Fruit fly (Drosophila melanogaster) whole organism, embryonic: Measurements from ENCODE around the gene CG5500.

Experiments used
- Atf6 ChIP-seq: fragments of 200-800 bp; sonication (Bioruptor generic); IDR thresholded peaks from 2 replicates; pipeline ENCODE4 v1.3.6; 2022; ENCODE audit warnings: missing biosample characterization, missing genetic modification characterization
- Awh ChIP-seq: fragments of 200-800 bp; sonication (Bioruptor generic); IDR thresholded peaks from 2 replicates; pipeline ENCODE4, ENCODE4 v1.3.6; 2022; ENCODE audit warnings: missing biosample characterization, missing genetic modification characterization
- Bgb ChIP-seq: fragments of 200-800 bp; sonication (Bioruptor generic); IDR thresholded peaks from 2 replicates; pipeline ENCODE4 v1.3.6; 2022; ENCODE audit warnings: missing biosample characterization, missing genetic modification characterization; ENCODE audit not compliant: partially characterized antibody
- CG12659 ChIP-seq: fragments of 200-800 bp; sonication (Bioruptor generic); optimal IDR thresholded peaks from 3 replicates; lab custom pipeline; 2017; ENCODE audit warnings: mild to moderate bottlenecking, missing biosample characterization, missing genetic modification reagents, missing genetic modification characterization
- CG14710 ChIP-seq: fragments of 200-800 bp; sonication (Bioruptor generic); optimal IDR thresholded peaks from 3 replicates; lab custom pipeline; 2019; ENCODE audit warnings: missing biosample characterization, mild to moderate bottlenecking, missing genetic modification characterization, moderate library complexity
- CG15601 ChIP-seq: fragments of 200-800 bp; sonication (Bioruptor generic); optimal IDR thresholded peaks from 3 replicates; lab custom pipeline; 2019; ENCODE audit warnings: missing biosample characterization, mild to moderate bottlenecking, missing genetic modification characterization, moderate library complexity
- CG1603 ChIP-seq: fragments of 200-800 bp; sonication (Bioruptor generic); optimal IDR thresholded peaks from 2 replicates; lab custom pipeline; 2019; ENCODE audit warnings: missing biosample characterization, mild to moderate bottlenecking, missing genetic modification characterization, moderate library complexity
- CG16813 ChIP-seq: fragments of 200-800 bp; sonication (Bioruptor generic); IDR thresholded peaks from 3 replicates; pipeline ENCODE4 v1.3.6; 2022; ENCODE audit warnings: missing biosample characterization, missing genetic modification characterization; ENCODE audit not compliant: partially characterized antibody
- CG16815 ChIP-seq: fragments of 200-800 bp; sonication (Bioruptor generic); optimal IDR thresholded peaks from 3 replicates; lab custom pipeline; 2017; ENCODE audit warnings: missing biosample characterization, mild to moderate bottlenecking, missing genetic modification characterization
- CG17186 ChIP-seq: fragments of 200-800 bp; sonication (Bioruptor generic); optimal IDR thresholded peaks from 3 replicates; lab custom pipeline; 2017; ENCODE audit warnings: missing biosample characterization, missing genetic modification reagents, missing genetic modification characterization
- CG17328 ChIP-seq: fragments of 200-800 bp; sonication (Bioruptor generic); IDR thresholded peaks from 2 replicates; pipeline ENCODE4 v1.3.6; 2022; ENCODE audit warnings: missing biosample characterization, missing genetic modification characterization
- CG17385 ChIP-seq: fragments of 200-800 bp; sonication (Bioruptor generic); optimal IDR thresholded peaks from 3 replicates; lab custom pipeline; 2018; ENCODE audit warnings: missing biosample characterization, mild to moderate bottlenecking, missing genetic modification characterization
- CG2116 ChIP-seq: fragments of 200-800 bp; sonication (Bioruptor generic); optimal IDR thresholded peaks from 3 replicates; lab custom pipeline; 2018; ENCODE audit warnings: missing biosample characterization, mild to moderate bottlenecking, missing genetic modification characterization
- CG3407 ChIP-seq: fragments of 200-800 bp; sonication (Bioruptor generic); optimal IDR thresholded peaks from 2 replicates; lab custom pipeline; 2018; ENCODE audit warnings: missing biosample characterization, mild to moderate bottlenecking, missing genetic modification characterization
- CG34422 ChIP-seq: fragments of 200-800 bp; sonication (Bioruptor generic); IDR thresholded peaks from 3 replicates; pipeline ENCODE4 v1.3.6; 2022; ENCODE audit warnings: missing biosample characterization, missing genetic modification characterization
- CG3995 ChIP-seq: fragments of 200-800 bp; sonication (Bioruptor generic); optimal IDR thresholded peaks from 3 replicates; lab custom pipeline; 2016; ENCODE audit warnings: missing biosample characterization, missing genetic modification characterization
- CG6683 ChIP-seq: fragments of 200-800 bp; sonication (Bioruptor generic); optimal IDR thresholded peaks from 2 replicates; lab custom pipeline; 2017; ENCODE audit warnings: missing biosample characterization, mild to moderate bottlenecking, missing genetic modification characterization, missing genetic modification reagents
- CG7357 ChIP-seq: fragments of 200-800 bp; sonication (Bioruptor generic); IDR thresholded peaks from 3 replicates; pipeline ENCODE4 v1.3.6; 2022; ENCODE audit warnings: missing biosample characterization, missing genetic modification characterization
- CG8924 ChIP-seq: fragments of 200-800 bp; optimal IDR thresholded peaks from 3 replicates; lab custom pipeline; 2019; ENCODE audit warnings: missing biosample characterization, mild to moderate bottlenecking, missing genetic modification characterization, moderate library complexity
- CG9437 ChIP-seq: fragments of 200-800 bp; sonication (Bioruptor generic); optimal IDR thresholded peaks from 2 replicates; lab custom pipeline; 2018; ENCODE audit warnings: missing biosample characterization, mild to moderate bottlenecking, missing genetic modification characterization
- CoRest ChIP-seq: fragments of 200-800 bp; sonication (Bioruptor generic); optimal IDR thresholded peaks from 3 replicates; lab custom pipeline; 2018; ENCODE audit warnings: missing biosample characterization, mild to moderate bottlenecking, missing genetic modification characterization, moderate library complexity
- Dll ChIP-seq: fragments of 200-800 bp; sonication (Bioruptor generic); IDR thresholded peaks from 4 replicates; pipeline ENCODE4 v1.3.6; 2022; ENCODE audit warnings: missing biosample characterization, missing genetic modification characterization; ENCODE audit not compliant: partially characterized antibody
- Dp ChIP-seq: fragments of 200-800 bp; sonication (Bioruptor generic); optimal IDR thresholded peaks from 2 replicates; lab custom pipeline; 2018; ENCODE audit warnings: missing biosample characterization, mild to moderate bottlenecking, missing genetic modification characterization, moderate library complexity
- E2f1 ChIP-seq: fragments of 200-800 bp; sonication (Bioruptor generic); IDR thresholded peaks from 2 replicates; pipeline ENCODE4 v1.3.6; 2022; ENCODE audit warnings: missing biosample characterization, missing genetic modification characterization
- Elba2 ChIP-seq: fragments of 200-800 bp; sonication (Bioruptor generic); optimal IDR thresholded peaks from 3 replicates; lab custom pipeline; 2016; ENCODE audit warnings: missing biosample characterization, missing genetic modification characterization
- H2.0 ChIP-seq: fragments of 200-800 bp; sonication (Bioruptor generic); IDR thresholded peaks from 2 replicates; pipeline ENCODE4 v1.3.6; 2022; ENCODE audit warnings: missing biosample characterization, missing genetic modification characterization
- Med ChIP-seq: fragments of 200-800 bp; sonication (Bioruptor generic); peaks from one replicate; lab custom pipeline; 2016; ENCODE audit warnings: missing biosample characterization, missing genetic modification characterization, mild to moderate bottlenecking, inconsistent platforms, moderate library complexity
- NfI ChIP-seq: fragments of 200-800 bp; sonication (Bioruptor generic); optimal IDR thresholded peaks from 3 replicates; lab custom pipeline; 2018; ENCODE audit warnings: missing biosample characterization, mild to moderate bottlenecking, missing genetic modification characterization, moderate library complexity
- Six4 ChIP-seq: fragments of 200-800 bp; sonication (Bioruptor generic); optimal IDR thresholded peaks from 2 replicates; lab custom pipeline; 2016; ENCODE audit warnings: missing biosample characterization, missing genetic modification characterization
- Sry-δ ChIP-seq: fragments of 200-800 bp; sonication (Bioruptor generic); optimal IDR thresholded peaks from 2 replicates; lab custom pipeline; 2016; ENCODE audit warnings: missing biosample characterization, missing genetic modification characterization
- amos ChIP-seq: fragments of 200-800 bp; sonication (Bioruptor generic); IDR thresholded peaks from 2 replicates; pipeline ENCODE4 v1.3.6; 2022; ENCODE audit warnings: missing biosample characterization, missing genetic modification characterization; ENCODE audit not compliant: partially characterized antibody
- bbx ChIP-seq: fragments of 200-800 bp; sonication (Bioruptor generic); IDR thresholded peaks from 2 replicates; pipeline ENCODE4 v1.3.6; 2022; ENCODE audit warnings: missing biosample characterization, missing genetic modification characterization; ENCODE audit not compliant: partially characterized antibody
- chinmo ChIP-seq: fragments of 200-800 bp; sonication (Bioruptor generic); IDR thresholded peaks from 4 replicates; pipeline ENCODE4 v1.3.6; 2022; ENCODE audit warnings: missing biosample characterization, missing genetic modification characterization; ENCODE audit not compliant: partially characterized antibody
- crp ChIP-seq, 2 experiments: fragments of 200-800 bp; sonication (Bioruptor generic); optimal IDR thresholded peaks; 2 replicates in 1 of 2; 3 replicates in 1 of 2; lab custom pipeline; 2017; ENCODE audit warnings: missing biosample characterization in 2 of 2, missing genetic modification characterization in 2 of 2, mild to moderate bottlenecking in 1 of 2, moderate library complexity in 1 of 2
- gem ChIP-seq: fragments of 200-800 bp; sonication (Bioruptor generic); optimal IDR thresholded peaks from 2 replicates; lab custom pipeline; 2019; ENCODE audit warnings: missing biosample characterization, mild to moderate bottlenecking, missing genetic modification characterization, moderate library complexity
- ind ChIP-seq: fragments of 200-800 bp; sonication (Bioruptor generic); optimal IDR thresholded peaks from 3 replicates; lab custom pipeline; 2016; ENCODE audit warnings: missing biosample characterization, missing genetic modification characterization
- kah ChIP-seq: fragments of 200-800 bp; sonication (Bioruptor generic); optimal IDR thresholded peaks from 2 replicates; lab custom pipeline; 2018; ENCODE audit warnings: missing biosample characterization, mild to moderate bottlenecking, missing genetic modification characterization
- nau ChIP-seq: fragments of 200-800 bp; sonication (Bioruptor generic); optimal IDR thresholded peaks from 3 replicates; lab custom pipeline; 2017; ENCODE audit warnings: missing biosample characterization, mild to moderate bottlenecking, missing genetic modification characterization, missing genetic modification reagents
- odd ChIP-seq: fragments of 200-800 bp; sonication (Bioruptor generic); optimal IDR thresholded peaks from 2 replicates; lab custom pipeline; 2017; ENCODE audit warnings: missing biosample characterization, mild to moderate bottlenecking, missing genetic modification characterization
- pum ChIP-seq: fragments of 200-800 bp; sonication (Bioruptor generic); optimal IDR thresholded peaks from 2 replicates; lab custom pipeline; 2016; ENCODE audit warnings: missing biosample characterization, missing genetic modification characterization
- row ChIP-seq: fragments of 200-800 bp; sonication (Bioruptor generic); IDR thresholded peaks from 3 replicates; pipeline ENCODE4 v1.3.6; 2022; ENCODE audit warnings: missing biosample characterization, missing genetic modification characterization
- sens ChIP-seq: fragments of 200-800 bp; sonication (Bioruptor generic); peaks from one replicate; lab custom pipeline; 2016; ENCODE audit warnings: missing biosample characterization, missing genetic modification characterization
- so ChIP-seq: fragments of 200-800 bp; sonication (Bioruptor generic); IDR thresholded peaks from 3 replicates; pipeline ENCODE4 v1.3.6; 2022; ENCODE audit warnings: missing biosample characterization, missing genetic modification characterization
- stwl ChIP-seq: fragments of 200-800 bp; sonication (Bioruptor generic); optimal IDR thresholded peaks from 3 replicates; lab custom pipeline; 2018; ENCODE audit warnings: missing biosample characterization, mild to moderate bottlenecking, missing genetic modification characterization, moderate library complexity
- sug ChIP-seq: fragments of 200-800 bp; optimal IDR thresholded peaks from 2 replicates; lab custom pipeline; 2019; ENCODE audit warnings: missing biosample characterization, mild to moderate bottlenecking, missing genetic modification characterization, moderate library complexity
- usp ChIP-seq: fragments of >200 bp; optimal IDR thresholded peaks from 2 replicates; lab custom pipeline; 2017; ENCODE audit warnings: missing biosample characterization, missing genetic modification characterization
- vvl ChIP-seq: fragments of 200-800 bp; sonication (Bioruptor generic); IDR thresholded peaks from 2 replicates; pipeline ENCODE4 v1.3.6; 2022; ENCODE audit warnings: missing biosample characterization, missing genetic modification characterization
- yki ChIP-seq: fragments of >200 bp; optimal IDR thresholded peaks from 3 replicates; lab custom pipeline; 2018

CG5500 gene

DNA sequence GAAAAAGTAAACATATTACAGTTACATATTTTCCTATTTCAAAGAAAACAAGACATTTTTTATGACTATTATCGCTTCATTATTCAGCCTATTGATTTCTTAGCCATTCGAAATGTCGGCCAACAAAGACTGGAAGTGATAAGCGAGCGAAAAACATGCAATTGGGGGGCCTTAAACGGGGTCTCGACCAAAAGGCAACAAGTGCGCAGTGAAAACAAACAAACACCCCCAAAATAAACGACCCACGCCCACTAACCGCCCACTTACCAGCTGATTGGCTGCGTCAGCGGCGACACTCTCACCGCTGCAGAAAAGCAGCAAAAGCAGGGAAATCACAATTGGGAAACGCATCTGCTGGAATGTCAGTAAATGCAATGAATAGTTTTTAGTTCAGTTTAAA is 14.2 kb upstream of the CG5500 start (continued):
- TF ChIP-seq CG34422 (0 out of 3 replicates have a peak, but pooled peaks have one; percentile 16), Six4 (GFP tag; lab: Kevin White, UChicago) (no peak), usp (GFP tag; lab: Kevin White, UChicago) (no peak), pum (GFP tag; lab: Kevin White, UChicago) (no peak), NfI (GFP tag; lab: Kevin White, UChicago) (no peak), Awh (0 out of 2 replicates have a peak, but pooled peaks have one; percentile 30), Med (peak; percentile 6), kah (GFP tag; lab: Kevin White, UChicago) (peak; percentile 72), yki (lab: Kevin White, UChicago) (no peak), Sry-δ (GFP tag; lab: Kevin White, UChicago) (no peak), gem (tag; lab: Kevin White, UChicago) (no peak), so (GFP tag; lab: Robert Waterston, UW) (no peak), bbx (GFP tag; lab: Robert Waterston, UW) (no peak), CG6683 (GFP tag; lab: Kevin White, UChicago) (no peak), Dll (GFP tag; lab: Robert Waterston, UW) (no peak)

- TF ChIP-seq H2.0 (GFP tag; lab: Robert Waterston, UW) (no peak), Dp (GFP tag; lab: Kevin White, UChicago) (peak; percentile 82), sug (tag; lab: Kevin White, UChicago) (peak; percentile 12), sens (GFP tag; lab: Kevin White, UChicago) (peak; percentile 64), CG15601 (tag; lab: Kevin White, UChicago) (no peak), crp (GFP tag; optimal IDR thresholded peaks at IDR 0.05; lab: Kevin White, UChicago) (peak; percentile 91 to 98), CG16813 (GFP tag; lab: Robert Waterston, UW) (peak; percentile 39; the same call in 1 of the 3 replicates), CG14710 (tag; lab: Kevin White, UChicago) (peak; percentile 99), CG12659 (GFP tag; lab: Kevin White, UChicago) (peak; percentile 24), stwl (tag; lab: Kevin White, UChicago) (peak; percentile 72), CG7357 (no peak), vvl (GFP tag; lab: Robert Waterston, UW) (0 out of 2 replicates have a peak, but pooled peaks have one; percentile 16), odd (GFP tag; lab: Kevin White, UChicago) (no peak), CoRest (tag; lab: Kevin White, UChicago) (peak; percentile 50), CG17328 (no peak), nau (GFP tag; lab: Kevin White, UChicago) (no peak), ind (GFP tag; lab: Kevin White, UChicago) (no peak), Elba2 (GFP tag; lab: Kevin White, UChicago) (peak; percentile 90), CG3995 (GFP tag; lab: Kevin White, UChicago) (peak; percentile 66), E2f1 (GFP tag; lab: Robert Waterston, UW) (peak; percentile 27; the same call in 1 of the 2 replicates), CG34422 (peak; percentile 25; the same call in 1 of the 3 replicates), amos (peak; percentile 17; the same call in 1 of the 2 replicates), Atf6 (GFP tag; lab: Robert Waterston, UW) (no peak), CG9437 (GFP tag; lab: Kevin White, UChicago) (peak; percentile 94), chinmo (GFP tag; lab: Robert Waterston, UW) (0 out of 4 replicates have a peak, but pooled peaks have one; percentile 31), CG17385 (GFP tag; lab: Kevin White, UChicago) (peak; percentile 86), CG17186 (peak; percentile 5), bbx (GFP tag; lab: Robert Waterston, UW) (no peak), row (GFP tag; lab: Robert Waterston, UW) (no peak), CG1603 (tag; lab: Kevin White, UChicago) (peak; percentile 54), Bgb (GFP tag; lab: Robert Waterston, UW) (peak; percentile 24; the same call in 1 of the 2 replicates), CG3407 (GFP tag; lab: Kevin White, UChicago) (no peak), CG2116 (peak; percentile 44), CG8924 (tag; lab: Kevin White, UChicago) (peak; percentile 9), CG16815 (no peak)
Observed at dm6 chr3R:26862848-26863448, 13.5 kb upstream of the CG5500 start, which contains the start of the genes Lerp and IntS12. Gene Lerp, minus strand, starts transcription at chr3R:26863130. Gene IntS12, plus strand, starts transcription at chr3R:26863376.
